Worm (Caenorhabditis elegans) whole organism, L1 larva: ENCODE data around the gene acdh-12.

Experiments used
- C34B4.2 ChIP-seq: sonication (generic microtip); optimal IDR thresholded peaks from 2 replicates; lab custom pipeline; 2017; ENCODE audit warnings: mild to moderate bottlenecking, missing genetic modification characterization, missing compliant biosample characterization
- F16B12.6 ChIP-seq: fragments of 150-350 bp; optimal IDR thresholded peaks from 2 replicates; lab custom pipeline; 2014; ENCODE audit warnings: missing biosample characterization, missing genetic modification characterization
- Y116A8C.19 ChIP-seq: sonication (generic microtip); optimal IDR thresholded peaks from 2 replicates; lab custom pipeline; 2016; ENCODE audit warnings: missing compliant biosample characterization, missing genetic modification characterization, borderline replicate concordance
- ceh-63 ChIP-seq: fragments of 200-800 bp; sonication (Bioruptor generic); optimal IDR thresholded peaks from 2 replicates; lab custom pipeline; 2018; ENCODE audit warnings: mild to moderate bottlenecking, missing genetic modification characterization, missing compliant biosample characterization
- ceh-8 ChIP-seq: fragments of 200-800 bp; sonication (Bioruptor generic); optimal IDR thresholded peaks from 2 replicates; lab custom pipeline; 2018; ENCODE audit warnings: mild to moderate bottlenecking, missing genetic modification characterization, moderate library complexity, missing compliant biosample characterization
- dpl-1 ChIP-seq, 3 experiments: fragments of 150-350 bp in 2 of 3; sonication (generic microtip) in 1 of 3; optimal IDR thresholded peaks; 2 replicates each; lab custom pipeline; 2014 to 2017; ENCODE audit warnings: missing biosample characterization in 3 of 3, missing genetic modification characterization in 3 of 3, missing genetic modification reagents in 3 of 3
- efl-1 ChIP-seq, 4 experiments: fragments of 150-350 bp; optimal IDR thresholded peaks in 3 of 4; peaks in 1 of 4; 1 replicate in 1 of 4; 2 replicates in 3 of 4; lab custom pipeline; 2014; ENCODE audit warnings: missing biosample characterization in 2 of 4, missing genetic modification characterization in 2 of 4, missing genetic modification reagents in 2 of 4
- efl-3 ChIP-seq: fragments of 200-800 bp; sonication (Bioruptor generic); optimal IDR thresholded peaks from 2 replicates; lab custom pipeline; 2018; ENCODE audit warnings: mild to moderate bottlenecking, missing genetic modification characterization, missing compliant biosample characterization
- egl-13 ChIP-seq: sonication (generic microtip); optimal IDR thresholded peaks from 2 replicates; lab custom pipeline; 2016; ENCODE audit warnings: missing genotype, missing genetic modification reagents, missing genetic modification characterization, missing compliant biosample characterization
- elt-2 ChIP-seq: sonication (generic microtip); optimal IDR thresholded peaks from 2 replicates; lab custom pipeline; 2016; ENCODE audit warnings: missing genetic modification characterization, mild to moderate bottlenecking, inconsistent platforms, missing compliant biosample characterization, missing genetic modification reagents
- ets-5 ChIP-seq: fragments of 200-800 bp; sonication (Bioruptor generic); IDR thresholded peaks from 2 replicates; pipeline ENCODE4 v1.3.6; 2022; ENCODE audit warnings: missing genetic modification characterization, missing compliant biosample characterization
- fkh-10 ChIP-seq: sonication (generic microtip); optimal IDR thresholded peaks from 2 replicates; lab custom pipeline; 2017; ENCODE audit warnings: missing biosample characterization, missing genetic modification reagents, missing genetic modification characterization
- hlh-4 ChIP-seq: sonication (generic microtip); optimal IDR thresholded peaks from 2 replicates; lab custom pipeline; 2016; ENCODE audit warnings: mild to moderate bottlenecking, missing genetic modification characterization, missing compliant biosample characterization
- hpl-2 ChIP-seq: fragments of 150-350 bp; optimal IDR thresholded peaks from 2 replicates; lab custom pipeline; 2014; ENCODE audit warnings: missing biosample characterization, missing genetic modification reagents, missing genetic modification characterization
- jun-1 ChIP-seq: fragments of 150-350 bp; optimal IDR thresholded peaks from 2 replicates; lab custom pipeline; 2014; ENCODE audit warnings: missing biosample characterization, missing genetic modification reagents, missing genetic modification characterization
- lin-15B ChIP-seq: fragments of 150-350 bp; sonication (generic microtip); optimal IDR thresholded peaks from 3 replicates; lab custom pipeline; 2014; ENCODE audit warnings: missing biosample characterization, missing genetic modification characterization
- mab-9 ChIP-seq: fragments of 200-800 bp; sonication (Bioruptor generic); IDR thresholded peaks from 2 replicates; pipeline ENCODE4 v1.3.6; 2022; ENCODE audit warnings: missing genetic modification reagents, missing genetic modification characterization, missing compliant biosample characterization
- nhr-11 ChIP-seq: fragments of 150-350 bp; optimal IDR thresholded peaks from 2 replicates; lab custom pipeline; 2014; ENCODE audit warnings: missing biosample characterization, missing genetic modification characterization
- nhr-12 ChIP-seq: sonication (generic microtip); optimal IDR thresholded peaks from 2 replicates; lab custom pipeline; 2017; ENCODE audit warnings: missing biosample characterization, missing genetic modification characterization
- nhr-47 ChIP-seq: sonication (generic microtip); optimal IDR thresholded peaks from 2 replicates; lab custom pipeline; 2016; ENCODE audit warnings: mild to moderate bottlenecking, missing genetic modification characterization, moderate library complexity, missing compliant biosample characterization
- nhr-71 ChIP-seq: sonication (generic microtip); optimal IDR thresholded peaks from 2 replicates; lab custom pipeline; 2016; ENCODE audit warnings: mild to moderate bottlenecking, missing genetic modification characterization, moderate library complexity, missing compliant biosample characterization
- nhr-84 ChIP-seq: sonication (generic microtip); optimal IDR thresholded peaks from 2 replicates; lab custom pipeline; 2017; ENCODE audit warnings: missing biosample characterization, missing genetic modification characterization
- nhr-85 ChIP-seq: sonication (generic microtip); peaks from one replicate; lab custom pipeline; 2016; ENCODE audit warnings: missing genetic modification characterization, inconsistent platforms, missing compliant biosample characterization
- pag-3 ChIP-seq: sonication (generic microtip); optimal IDR thresholded peaks from 2 replicates; lab custom pipeline; 2017; ENCODE audit warnings: missing genetic modification characterization, mild to moderate bottlenecking, missing compliant biosample characterization, antibody characterized with exemption, borderline replicate concordance; ENCODE audit not compliant: insufficient read depth
- pax-3 ChIP-seq: fragments of 200-800 bp; sonication (Bioruptor generic); optimal IDR thresholded peaks from 2 replicates; lab custom pipeline; 2018; ENCODE audit warnings: mild to moderate bottlenecking, missing genetic modification characterization, moderate library complexity, missing compliant biosample characterization
- sptf-1 ChIP-seq: fragments of 150-350 bp; optimal IDR thresholded peaks from 2 replicates; lab custom pipeline; 2014; ENCODE audit warnings: missing biosample characterization, missing genetic modification characterization
- tbx-2 ChIP-seq: sonication (generic microtip); optimal IDR thresholded peaks from 2 replicates; lab custom pipeline; 2016; ENCODE audit warnings: missing genetic modification characterization, missing compliant biosample characterization
- tlp-1 ChIP-seq: fragments of 150-350 bp; optimal IDR thresholded peaks from 2 replicates; lab custom pipeline; 2014; ENCODE audit warnings: missing biosample characterization, missing genetic modification characterization
- unc-86 ChIP-seq: sonication (generic microtip); optimal IDR thresholded peaks from 2 replicates; lab custom pipeline; 2016; ENCODE audit warnings: missing genetic modification characterization, missing compliant biosample characterization
- unc-98 ChIP-seq: fragments of 200-800 bp; sonication (Bioruptor generic); IDR thresholded peaks from 2 replicates; pipeline ENCODE4 v1.3.6; 2022; ENCODE audit warnings: missing genetic modification characterization, missing compliant biosample characterization
- xbp-1 ChIP-seq: sonication (generic microtip); optimal IDR thresholded peaks from 2 replicates; lab custom pipeline; 2016; ENCODE audit warnings: missing genetic modification characterization, missing compliant biosample characterization

The acdh-12 gene

ce11 chrII:7176108-7176507, 19.3 kb downstream of the acdh-12 start:
- no peak for TF ChIP-seq lin-15B (tag; lab: Kevin White, UChicago)
- no peak for TF ChIP-seq hpl-2 (GFP tag; lab: Kevin White, UChicago)
- no peak for TF ChIP-seq F16B12.6
- TF ChIP-seq nhr-12 (tag; lab: Kevin White, UChicago) = no peak
- no peak for TF ChIP-seq ets-5 (GFP tag; lab: Robert Waterston, UW)
- no peak for TF ChIP-seq jun-1
- TF ChIP-seq ceh-8 (GFP tag; lab: Kevin White, UChicago) = peak; percentile 58
- peak; percentile 11 for TF ChIP-seq nhr-47
- peak; percentile 59 for TF ChIP-seq fkh-10 (GFP tag; lab: Kevin White, UChicago)

DNA sequence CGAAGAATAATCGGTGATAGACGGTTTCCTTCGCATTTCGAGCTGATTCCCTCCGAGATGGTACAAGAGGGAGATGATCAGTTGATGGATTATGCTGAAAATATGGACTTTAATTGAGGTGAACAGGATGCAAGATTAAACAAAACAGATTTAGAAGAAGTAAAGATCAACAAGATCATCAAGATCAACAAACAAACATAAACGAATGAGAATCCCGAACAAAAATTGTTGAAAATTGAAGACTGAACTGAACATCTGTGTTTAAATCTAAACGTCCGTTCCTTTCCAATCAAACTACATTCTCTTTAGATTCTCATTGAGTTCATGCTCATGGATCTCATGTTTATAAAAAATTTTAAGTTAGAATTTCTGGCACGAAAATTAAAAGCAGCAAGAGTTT, 20.6 kb downstream of the acdh-12 start, which contains the start of gene glc-4:
glc-4 (minus strand) TSS at position 101 of the 400 bp plus-strand sequence.
- TF ChIP-seq nhr-71 (tag; lab: Kevin White, UChicago) (no peak), elt-2 (tag; lab: Kevin White, UChicago) (no peak), hlh-4 (no peak), sptf-1 (tag; lab: Kevin White, UChicago) (no peak), efl-1 (optimal IDR thresholded peaks at IDR 0.05; lab: Kevin White, UChicago) (no peak), efl-1 (GFP tag; optimal IDR thresholded peaks at IDR 0.05 in 1 of 2; lab: Kevin White, UChicago) (peak in 1 of 2 experiments; percentile 28), mab-9 (GFP tag; lab: Robert Waterston, UW) (no peak)

DNA sequence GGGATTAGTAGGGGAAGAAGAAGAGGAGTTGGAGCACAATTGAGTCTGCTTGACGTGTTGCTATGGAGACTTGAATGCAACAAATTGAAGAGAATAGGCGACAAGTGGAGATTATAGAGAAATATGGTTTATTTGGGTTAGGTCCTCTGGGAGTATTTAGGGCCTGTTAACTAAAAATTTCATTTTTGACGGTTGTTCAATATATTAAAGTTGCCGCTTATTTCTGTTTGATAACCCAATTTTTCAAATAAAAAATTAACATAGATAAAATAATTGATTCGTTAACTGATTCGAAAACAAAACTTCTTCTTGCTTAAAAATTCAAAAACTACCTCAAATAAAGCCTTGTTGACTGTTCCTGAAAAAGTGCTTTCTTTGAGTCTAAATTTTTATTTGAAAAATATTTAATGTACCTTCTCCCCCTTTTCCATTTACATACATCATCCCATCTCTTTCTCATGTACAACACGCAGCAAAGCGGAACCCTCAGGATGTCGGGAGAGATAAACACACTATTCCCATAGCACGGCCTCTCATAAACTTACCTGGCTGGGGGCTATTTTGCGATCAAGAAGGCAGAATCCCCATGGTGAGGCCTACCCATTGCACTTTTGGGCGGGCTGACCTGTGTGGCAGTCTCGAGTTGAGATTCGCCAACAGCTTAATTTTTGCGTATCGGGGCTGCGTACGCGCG, 24.0 kb downstream of the acdh-12 start, which contains the start of gene dyf-13:
dyf-13 (minus strand) TSS at position 51 of the 694 bp plus-strand sequence.
- TF ChIP-seq jun-1 (no peak), nhr-12 (tag; lab: Kevin White, UChicago) (no peak), C34B4.2 (no peak), efl-3 (GFP tag; lab: Kevin White, UChicago) (no peak), pax-3 (no peak)

ce11 chrII:7168712-7169111, 26.7 kb downstream of the acdh-12 start, which contains the start of gene col-36:
Gene col-36, minus strand, starts transcription at chrII:7168812.
- no peak for TF ChIP-seq pag-3 (tag; lab: Kevin White, UChicago)
- TF ChIP-seq tbx-2 (tag; lab: Kevin White, UChicago) = no peak
- TF ChIP-seq dpl-1 (GFP tag; optimal IDR thresholded peaks at IDR 0.05; lab: Kevin White, UChicago) = no peak
- no peak for TF ChIP-seq tlp-1
- TF ChIP-seq nhr-11 (tag; lab: Kevin White, UChicago) = no peak
- no peak for TF ChIP-seq egl-13 (tag; lab: Kevin White, UChicago)
- no peak for TF ChIP-seq nhr-84 (tag; lab: Kevin White, UChicago)
- no peak for TF ChIP-seq unc-86 (tag; lab: Kevin White, UChicago)
- no peak for TF ChIP-seq xbp-1
- no peak for TF ChIP-seq unc-98 (GFP tag; lab: Robert Waterston, UW)

ce11 chrII:7166768-7167167, 28.7 kb downstream of the acdh-12 start:
- peak; percentile 55 for TF ChIP-seq elt-2 (tag; lab: Kevin White, UChicago)
- TF ChIP-seq pax-3 = no peak

- TF ChIP-seq ceh-63 (GFP tag; lab: Kevin White, UChicago) (no peak), pax-3 (no peak), nhr-85 (tag; lab: Kevin White, UChicago) (peak; percentile 26), Y116A8C.19 (tag; lab: Kevin White, UChicago) (no peak)
These were observed 29.7 kb downstream of the acdh-12 start, which contains the start of gene mfsd-13.2 for ce11 chrII:7165749-7166148. Gene mfsd-13.2, minus strand, starts transcription at chrII:7165849.
